Worm (Caenorhabditis elegans) whole organism, early embryonic: ENCODE data around the gene F46F5.13.

Experiments used
- B0310.2 ChIP-seq: sonication (generic microtip); optimal IDR thresholded peaks from 2 replicates; lab custom pipeline; 2016; ENCODE audit warnings: mild to moderate bottlenecking, missing genetic modification characterization, missing compliant biosample characterization
- F13C5.2 ChIP-seq: sonication (generic microtip); optimal IDR thresholded peaks from 2 replicates; lab custom pipeline; 2017; ENCODE audit warnings: mild to moderate bottlenecking, missing genetic modification characterization, inconsistent platforms, missing compliant biosample characterization
- aly-1 ChIP-seq: sonication (generic microtip); optimal IDR thresholded peaks from 2 replicates; lab custom pipeline; 2016; ENCODE audit warnings: missing genetic modification characterization, missing compliant biosample characterization
- ama-1 ChIP-seq: fragments of 150-350 bp; optimal IDR thresholded peaks from 2 replicates; lab custom pipeline; 2014
- ceh-13 ChIP-seq: fragments of 200-800 bp; sonication (Bioruptor generic); optimal IDR thresholded peaks from 2 replicates; lab custom pipeline; 2018; ENCODE audit warnings: mild to moderate bottlenecking, missing genetic modification characterization, missing compliant biosample characterization
- ceh-36 ChIP-seq: sonication (generic microtip); optimal IDR thresholded peaks from 2 replicates; lab custom pipeline; 2016; ENCODE audit warnings: missing genetic modification characterization, inconsistent platforms, missing compliant biosample characterization
- ets-7 ChIP-seq: sonication (generic microtip); optimal IDR thresholded peaks from 2 replicates; lab custom pipeline; 2016; ENCODE audit warnings: missing genotype, missing genetic modification characterization, missing compliant biosample characterization
- flt-1 ChIP-seq: fragments of 200-800 bp; sonication (Bioruptor generic); IDR thresholded peaks from 2 replicates; pipeline ENCODE4 v1.3.6; 2022; ENCODE audit warnings: missing genetic modification characterization, missing compliant biosample characterization
- hmbx-1 ChIP-seq: sonication (generic microtip); optimal IDR thresholded peaks from 2 replicates; lab custom pipeline; 2016; ENCODE audit warnings: mild to moderate bottlenecking, missing genetic modification characterization, missing compliant biosample characterization
- pes-1 ChIP-seq: fragments of 200-800 bp; sonication (Bioruptor generic); IDR thresholded peaks from 2 replicates; pipeline ENCODE4 v1.3.6; 2022; ENCODE audit warnings: missing genetic modification reagents, missing genetic modification characterization, missing compliant biosample characterization
- sea-1 ChIP-seq: fragments of 200-800 bp; sonication (Bioruptor generic); conservative IDR thresholded peaks from 2 replicates; pipeline ENCODE4 v1.3.6; 2022; ENCODE audit warnings: missing genetic modification characterization, missing compliant biosample characterization
- tbx-11 ChIP-seq: fragments of 200-800 bp; sonication (Bioruptor generic); IDR thresholded peaks from 2 replicates; pipeline ENCODE4 v1.3.6; 2022; ENCODE audit warnings: missing genetic modification characterization, missing compliant biosample characterization

- no peak for TF ChIP-seq B0310.2 (tag; lab: Kevin White, UChicago)
- no peak for TF ChIP-seq F13C5.2
- no peak for TF ChIP-seq tbx-11 (GFP tag; lab: Robert Waterston, UW)
- TF ChIP-seq ama-1 (lab: Kevin White, UChicago), result no peak
- no peak for TF ChIP-seq flt-1 (GFP tag; lab: Robert Waterston, UW)
- TF ChIP-seq aly-1, result no peak
- TF ChIP-seq sea-1 (GFP tag; lab: Robert Waterston, UW), result no peak
- no peak for TF ChIP-seq hmbx-1
- no peak for TF ChIP-seq ceh-13 (GFP tag; lab: Kevin White, UChicago)
- no peak for TF ChIP-seq ceh-36
- TF ChIP-seq ets-7, result no peak
- no peak for TF ChIP-seq pes-1 (GFP tag; lab: Robert Waterston, UW)
These were observed 11.6 kb downstream of the F46F5.13 start, which contains the start of gene msrp-3 for ce11 chrII:814737-815136.
